Worm (Caenorhabditis elegans): ENCODE measurements around the gene srx-20.

Gene srx-20

ce11 chrIV:6872958-6873357 is 5.1 kb downstream of the srx-20 start, which contains the start of gene srx-19:
Gene srx-19 (plus strand): TSS chrIV:6873258.
- TF ChIP-seq nhr-23 (tag; optimal IDR thresholded peaks at IDR 0.05) (no peak), elt-3 (tag; optimal IDR thresholded peaks at IDR 0.05) (no peak), ceh-82 (tag; optimal IDR thresholded peaks at IDR 0.05) (no peak), jun-1 (tag; optimal IDR thresholded peaks at IDR 0.05) (no peak)

- TF ChIP-seq mml-1 (tag; optimal IDR thresholded peaks at IDR 0.05) (peak; percentile 99), ceh-82 (tag; optimal IDR thresholded peaks at IDR 0.05) (no peak), nhr-12 (tag; optimal IDR thresholded peaks at IDR 0.05) (no peak), ztf-11 (tag; optimal IDR thresholded peaks at IDR 0.05) (no peak), ama-1 (optimal IDR thresholded peaks at IDR 0.05) (no peak), hmg-11 (tag; optimal IDR thresholded peaks at IDR 0.05) (no peak), lin-39 (tag; optimal IDR thresholded peaks at IDR 0.05) (peak; percentile 33), unc-39 (tag; optimal IDR thresholded peaks at IDR 0.05) (no peak), eor-1 (tag; optimal IDR thresholded peaks at IDR 0.05) (no peak), unc-62 (GFP tag; optimal IDR thresholded peaks at IDR 0.05) (no peak), nfya-1 (tag; optimal IDR thresholded peaks at IDR 0.05; ENCODE audit: insufficient read depth) (peak; percentile 82), skn-1 (tag; optimal IDR thresholded peaks at IDR 0.05) (peak; percentile 10), aly-2 (tag; optimal IDR thresholded peaks at IDR 0.05) (no peak), elt-3 (tag; optimal IDR thresholded peaks at IDR 0.05) (no peak), fos-1 (tag; optimal IDR thresholded peaks at IDR 0.05) (no peak), elt-1 (tag; optimal IDR thresholded peaks at IDR 0.05) (no peak), ceh-28 (tag; optimal IDR thresholded peaks at IDR 0.05) (no peak), pqm-1 (tag; optimal IDR thresholded peaks at IDR 0.05) (peak; percentile 38), fkh-10 (GFP tag; optimal IDR thresholded peaks at IDR 0.05) (peak; percentile 72), daf-12 (tag; optimal IDR thresholded peaks at IDR 0.05) (no peak), R02D3.7 (tag; optimal IDR thresholded peaks at IDR 0.05) (no peak), tbx-2 (tag; optimal IDR thresholded peaks at IDR 0.05) (no peak), nhr-76 (tag; optimal IDR thresholded peaks at IDR 0.05) (no peak), nhr-25 (tag; optimal IDR thresholded peaks at IDR 0.05) (no peak), nhr-23 (tag; optimal IDR thresholded peaks at IDR 0.05) (no peak), fkh-2 (tag; optimal IDR thresholded peaks at IDR 0.05) (peak; percentile 15), ceh-9 (tag; optimal IDR thresholded peaks at IDR 0.05) (no peak), egl-27 (tag; optimal IDR thresholded peaks at IDR 0.05) (peak; percentile 13), ztf-4 (tag; optimal IDR thresholded peaks at IDR 0.05) (no peak), snpc-4 (tag; optimal IDR thresholded peaks at IDR 0.05) (no peak), jun-1 (tag; optimal IDR thresholded peaks at IDR 0.05) (no peak), ZK546.5 (tag; optimal IDR thresholded peaks at IDR 0.05) (no peak), lsy-12 (tag; optimal IDR thresholded peaks at IDR 0.05) (no peak), nhr-67 (tag; optimal IDR thresholded peaks at IDR 0.05) (no peak), elt-2 (tag; optimal IDR thresholded peaks at IDR 0.05) (peak; percentile 6), pha-4 (tag; optimal IDR thresholded peaks at IDR 0.05) (peak; percentile 87), nhr-11 (tag; optimal IDR thresholded peaks at IDR 0.05) (peak; percentile 62), mdl-1 (tag; optimal IDR thresholded peaks at IDR 0.05) (no peak), nhr-43 (tag; optimal IDR thresholded peaks at IDR 0.05; ENCODE audit: poor library complexity, severe bottlenecking) (no peak), nhr-28 (tag; optimal IDR thresholded peaks at IDR 0.05) (no peak), ceh-16 (tag; optimal IDR thresholded peaks at IDR 0.05) (no peak), zag-1 (tag; optimal IDR thresholded peaks at IDR 0.05) (no peak), nhr-77 (tag; optimal IDR thresholded peaks at IDR 0.05) (no peak), sea-2 (GFP tag; optimal IDR thresholded peaks at IDR 0.05) (no peak), egl-5 (tag; optimal IDR thresholded peaks at IDR 0.05) (no peak), nhr-237 (tag; optimal IDR thresholded peaks at IDR 0.05) (no peak), lin-15B (tag; optimal IDR thresholded peaks at IDR 0.05) (peak; percentile 9)
These were observed 11.1 kb downstream of the srx-20 start for ce11 chrIV:6878912-6879554.
